Fruit fly (Drosophila melanogaster): ENCODE measurements around the gene CycG.

dm6 chr3R:31558720-31559280 is 53.7 kb downstream of the CycG start:
- TF ChIP-seq Sox102F (GFP tag; optimal IDR thresholded peaks at IDR 0.05) = no peak
- TF ChIP-seq Sox14 (GFP tag; optimal IDR thresholded peaks at IDR 0.05) = no peak
- TF ChIP-seq esn (GFP tag; optimal IDR thresholded peaks at IDR 0.05) = no peak
- TF ChIP-seq fkh (GFP tag; optimal IDR thresholded peaks at IDR 0.05) = no peak
- TF ChIP-seq OdsH (GFP tag; optimal IDR thresholded peaks at IDR 0.05) = no peak
- TF ChIP-seq eg (GFP tag; IDR thresholded peaks at IDR 0.05) = no peak
- no peak for TF ChIP-seq spab (GFP tag; optimal IDR thresholded peaks at IDR 0.05)
